Worm (Caenorhabditis elegans) whole organism, L2 larva: ENCODE data around the gene inx-5.

ENCODE experiments used
- C34F6.9 ChIP-seq: fragments of 150-350 bp; optimal IDR thresholded peaks from 2 replicates; lab custom pipeline; 2014; ENCODE audit warnings: missing biosample characterization, missing genetic modification characterization
- F13H6.1 ChIP-seq: sonication (generic microtip); optimal IDR thresholded peaks from 2 replicates; lab custom pipeline; 2016; ENCODE audit warnings: missing genetic modification characterization, missing compliant biosample characterization
- ZK546.5 ChIP-seq: sonication (generic microtip); optimal IDR thresholded peaks from 2 replicates; lab custom pipeline; 2017; ENCODE audit warnings: missing biosample characterization, missing genetic modification characterization
- aly-2 ChIP-seq: fragments of 150-350 bp; optimal IDR thresholded peaks from 2 replicates; lab custom pipeline; 2014; ENCODE audit warnings: missing biosample characterization, missing genetic modification characterization
- blmp-1 ChIP-seq: sonication (generic microtip); optimal IDR thresholded peaks from 2 replicates; lab custom pipeline; 2017; ENCODE audit warnings: missing genetic modification characterization, mild to moderate bottlenecking, missing compliant biosample characterization, antibody characterized with exemption, moderate library complexity; ENCODE audit not compliant: insufficient read depth
- ceh-16 ChIP-seq: fragments of 150-350 bp; optimal IDR thresholded peaks from 2 replicates; lab custom pipeline; 2014; ENCODE audit warnings: missing biosample characterization, missing genetic modification characterization
- ceh-82 ChIP-seq: fragments of 150-350 bp; optimal IDR thresholded peaks from 2 replicates; lab custom pipeline; 2014; ENCODE audit warnings: missing biosample characterization, missing genetic modification characterization
- crh-2 ChIP-seq: sonication (generic microtip); optimal IDR thresholded peaks from 2 replicates; lab custom pipeline; 2017; ENCODE audit warnings: missing biosample characterization, missing genetic modification characterization
- dmd-4 ChIP-seq: sonication (generic microtip); optimal IDR thresholded peaks from 2 replicates; lab custom pipeline; 2017; ENCODE audit warnings: missing biosample characterization, missing genetic modification characterization
- elt-1 ChIP-seq: fragments of 150-350 bp; optimal IDR thresholded peaks from 2 replicates; lab custom pipeline; 2014; ENCODE audit warnings: missing biosample characterization, missing genetic modification characterization
- elt-3 ChIP-seq: sonication (generic microtip); optimal IDR thresholded peaks from 2 replicates; lab custom pipeline; 2017; ENCODE audit warnings: missing biosample characterization, missing genetic modification characterization
- lin-39 ChIP-seq: fragments of 150-350 bp; optimal IDR thresholded peaks from 2 replicates; lab custom pipeline; 2014; ENCODE audit warnings: missing biosample characterization, missing genetic modification reagents, missing genetic modification characterization
- lsy-2 ChIP-seq, 2 experiments: fragments of 150-350 bp in 1 of 2; sonication (generic microtip) in 1 of 2; optimal IDR thresholded peaks; 2 replicates each; lab custom pipeline; 2014 to 2017; ENCODE audit warnings: missing biosample characterization in 2 of 2, missing genetic modification characterization in 2 of 2
- mab-5 ChIP-seq: fragments of 150-350 bp; optimal IDR thresholded peaks from 2 replicates; lab custom pipeline; 2014; ENCODE audit warnings: missing biosample characterization, missing genetic modification characterization
- mdl-1 ChIP-seq, 2 experiments: fragments of 150-350 bp in 1 of 2; sonication (generic microtip) in 1 of 2; optimal IDR thresholded peaks; 2 replicates each; lab custom pipeline; 2017; ENCODE audit warnings: missing biosample characterization in 2 of 2, missing genetic modification characterization in 2 of 2
- nhr-10 ChIP-seq: sonication (generic microtip); optimal IDR thresholded peaks from 2 replicates; lab custom pipeline; 2017; ENCODE audit warnings: missing biosample characterization, missing genetic modification characterization
- nhr-12 ChIP-seq: fragments of 150-350 bp; optimal IDR thresholded peaks from 2 replicates; lab custom pipeline; 2014; ENCODE audit warnings: missing biosample characterization, missing genetic modification characterization
- nhr-129 ChIP-seq: fragments of 150-350 bp; optimal IDR thresholded peaks from 2 replicates; lab custom pipeline; 2014; ENCODE audit warnings: missing biosample characterization, missing genetic modification characterization
- nhr-21 ChIP-seq: fragments of 150-350 bp; optimal IDR thresholded peaks from 2 replicates; lab custom pipeline; 2014; ENCODE audit warnings: missing biosample characterization, missing genetic modification characterization
- nhr-237 ChIP-seq: fragments of 150-350 bp; optimal IDR thresholded peaks from 2 replicates; lab custom pipeline; 2014; ENCODE audit warnings: missing biosample characterization, missing genetic modification characterization
- nhr-25 ChIP-seq: fragments of 150-350 bp; sonication (generic microtip); optimal IDR thresholded peaks from 3 replicates; lab custom pipeline; 2014; ENCODE audit warnings: missing biosample characterization, missing genetic modification characterization
- nhr-6 ChIP-seq: fragments of 150-350 bp; optimal IDR thresholded peaks from 2 replicates; lab custom pipeline; 2014; ENCODE audit warnings: missing biosample characterization, missing genetic modification characterization
- peb-1 ChIP-seq: fragments of 150-350 bp; optimal IDR thresholded peaks from 2 replicates; lab custom pipeline; 2014; ENCODE audit warnings: missing biosample characterization, missing genetic modification characterization
- sem-4 ChIP-seq: fragments of 150-350 bp; optimal IDR thresholded peaks from 2 replicates; lab custom pipeline; 2014; ENCODE audit warnings: missing biosample characterization, missing genetic modification reagents, missing genetic modification characterization
- skn-1 ChIP-seq: sonication (generic microtip); optimal IDR thresholded peaks from 2 replicates; lab custom pipeline; 2017; ENCODE audit warnings: missing biosample characterization, missing genetic modification characterization
- sma-9 ChIP-seq, 2 experiments: fragments of 150-350 bp in 1 of 2; sonication (generic microtip) in 1 of 2; optimal IDR thresholded peaks; 2 replicates each; lab custom pipeline; 2014 to 2016; ENCODE audit warnings: missing genetic modification characterization in 2 of 2, mild to moderate bottlenecking in 1 of 2, missing biosample characterization in 1 of 2, missing compliant biosample characterization in 1 of 2, missing genetic modification reagents in 1 of 2, moderate library complexity in 1 of 2
- snpc-4 ChIP-seq: fragments of 150-350 bp; optimal IDR thresholded peaks from 2 replicates; lab custom pipeline; 2014; ENCODE audit warnings: missing biosample characterization, missing genetic modification characterization
- unc-55 ChIP-seq: fragments of 150-350 bp; sonication (generic microtip); optimal IDR thresholded peaks from 3 replicates; lab custom pipeline; 2014; ENCODE audit warnings: missing biosample characterization, missing genetic modification reagents, missing genetic modification characterization
- unc-62 ChIP-seq: fragments of 150-350 bp; optimal IDR thresholded peaks from 2 replicates; lab custom pipeline; 2014; ENCODE audit warnings: missing biosample characterization, missing genetic modification reagents, missing genetic modification characterization
- zag-1 ChIP-seq: fragments of 150-350 bp; optimal IDR thresholded peaks from 2 replicates; lab custom pipeline; 2014; ENCODE audit warnings: missing biosample characterization, missing genetic modification characterization
- ztf-1 ChIP-seq: fragments of 200-800 bp; sonication (Bioruptor generic); conservative IDR thresholded peaks from 2 replicates; pipeline ENCODE4 v1.3.6; 2022; ENCODE audit warnings: missing genetic modification characterization, missing compliant biosample characterization
- ztf-11 ChIP-seq: sonication (generic microtip); optimal IDR thresholded peaks from 2 replicates; lab custom pipeline; 2017; ENCODE audit warnings: missing biosample characterization, missing genetic modification characterization

Gene inx-5

ce11 chrX:8262734-8263133, 39.5 kb downstream of the inx-5 start:
- TF ChIP-seq unc-62 (GFP tag; lab: Kevin White, UChicago): no peak
- peak; percentile 38 for TF ChIP-seq nhr-129

- no peak for TF ChIP-seq ZK546.5 (tag; lab: Kevin White, UChicago)
- TF ChIP-seq peb-1 (tag; lab: Kevin White, UChicago): no peak
- no peak for TF ChIP-seq nhr-10
- TF ChIP-seq aly-2 (tag; lab: Kevin White, UChicago): no peak
- no peak for TF ChIP-seq unc-55 (GFP tag; lab: Kevin White, UChicago)
- TF ChIP-seq crh-2: no peak
- no peak for TF ChIP-seq lin-39 (tag; lab: Kevin White, UChicago)
- TF ChIP-seq ztf-11 (tag; lab: Kevin White, UChicago): no peak
- TF ChIP-seq blmp-1: no peak
- no peak for TF ChIP-seq ceh-16 (tag; lab: Kevin White, UChicago)
- no peak for TF ChIP-seq elt-1 (tag; lab: Kevin White, UChicago)
- TF ChIP-seq mab-5 (tag; lab: Kevin White, UChicago): no peak
Measured at ce11 chrX:8261125-8261684, 41.0 kb downstream of the inx-5 start, which contains the start of gene M60.7. M60.7 (minus strand) TSS chrX:8261175.

DNA sequence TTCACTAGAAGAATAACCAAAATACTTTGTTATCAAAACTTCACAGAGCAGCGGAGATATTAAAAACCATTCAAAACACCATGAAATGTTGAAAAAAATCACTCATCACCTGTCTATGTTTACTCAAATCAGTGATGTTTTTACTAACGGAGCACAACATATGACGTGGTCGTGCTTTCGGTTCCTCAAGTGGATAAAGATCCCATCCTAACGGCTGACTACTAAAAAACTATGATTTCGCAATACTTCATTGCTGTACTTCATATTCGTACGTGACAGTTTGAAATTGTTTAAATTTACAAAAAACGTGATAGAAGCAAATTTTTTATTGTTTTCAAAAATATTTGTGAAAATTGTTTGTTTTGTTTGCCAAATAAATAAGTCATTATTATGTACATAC, 44.5 kb downstream of the inx-5 start:
- peak; percentile 62 for TF ChIP-seq nhr-129
- TF ChIP-seq nhr-6 (tag; lab: Kevin White, UChicago): no peak
- no peak for TF ChIP-seq unc-62 (GFP tag; lab: Kevin White, UChicago)
- TF ChIP-seq nhr-237 (tag; lab: Kevin White, UChicago): no peak
- TF ChIP-seq skn-1: no peak

- peak; percentile 93 for TF ChIP-seq blmp-1
- TF ChIP-seq sma-9 (GFP tag; optimal IDR thresholded peaks at IDR 0.05; lab: Kevin White, UChicago): peak; percentile 7
- TF ChIP-seq sma-9 (tag; optimal IDR thresholded peaks at IDR 0.05; lab: Kevin White, UChicago): no peak
- peak; percentile 64 for TF ChIP-seq nhr-25 (tag; lab: Kevin White, UChicago)
- no peak for TF ChIP-seq ztf-1
- TF ChIP-seq elt-3: no peak
- TF ChIP-seq nhr-129: no peak
- no peak for TF ChIP-seq nhr-12 (tag; lab: Kevin White, UChicago)
- no peak for TF ChIP-seq snpc-4 (tag; lab: Kevin White, UChicago)
- TF ChIP-seq dmd-4 (tag; lab: Kevin White, UChicago): no peak
- no peak for TF ChIP-seq zag-1
Measured at ce11 chrX:8255433-8255832, 46.8 kb downstream of the inx-5 start.

- TF ChIP-seq nhr-21 (peak; percentile 2), ceh-82 (tag; lab: Kevin White, UChicago) (no peak), unc-55 (GFP tag; lab: Kevin White, UChicago) (peak; percentile 75), nhr-25 (tag; lab: Kevin White, UChicago) (peak; percentile 54), lin-39 (tag; lab: Kevin White, UChicago) (no peak), sma-9 (GFP tag; optimal IDR thresholded peaks at IDR 0.05; lab: Kevin White, UChicago) (peak; percentile 56), sma-9 (tag; optimal IDR thresholded peaks at IDR 0.05; lab: Kevin White, UChicago) (no peak), zag-1 (peak; percentile 51), lsy-2 (tag; optimal IDR thresholded peaks at IDR 0.05; lab: Kevin White, UChicago) (peak in 1 of 2 experiments; percentile 32), nhr-129 (peak; percentile 62), skn-1 (no peak), mdl-1 (tag; optimal IDR thresholded peaks at IDR 0.05; lab: Kevin White, UChicago) (peak in 1 of 2 experiments; percentile 13), F13H6.1 (tag; lab: Kevin White, UChicago) (peak; percentile 9), C34F6.9 (tag; lab: Kevin White, UChicago) (peak; percentile 23), sem-4 (tag; lab: Kevin White, UChicago) (peak; percentile 8)
- TF ChIP-seq, all 48 proteins: peak for 11
Measured at ce11 chrX:8252293-8252692, 49.9 kb downstream of the inx-5 start, which contains the start of gene M60.6. M60.6 (minus strand) TSS chrX:8252458.
